Worm (Caenorhabditis elegans): Measurements from ENCODE around the gene flp-5.

Gene flp-5

DNA sequence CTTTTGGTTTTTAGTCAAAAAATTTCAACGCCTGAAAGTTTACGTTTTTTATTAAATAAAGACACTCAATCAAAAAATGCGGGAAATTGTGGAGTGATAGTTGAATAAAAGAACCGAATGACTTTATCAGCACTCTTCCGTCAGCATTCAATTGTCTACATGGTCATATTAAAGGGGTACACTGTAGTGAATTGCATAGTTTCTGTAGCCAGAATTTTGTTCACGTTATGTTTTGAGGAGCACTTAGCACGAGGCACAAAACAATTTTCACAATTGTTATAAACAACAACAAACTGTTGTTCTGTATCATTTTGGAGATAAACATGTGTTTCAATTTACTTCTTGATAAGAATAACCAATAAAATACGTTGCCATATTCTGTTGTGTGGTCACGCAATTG lies 21.0 kb downstream of the flp-5 start, which contains the start of gene D2021.4:
D2021.4 (minus strand) TSS at position 48 of the 400 bp plus-strand sequence.
- TF ChIP-seq elt-2 (tag; optimal IDR thresholded peaks at IDR 0.05): peak; percentile 31
- no peak for TF ChIP-seq pat-9 (tag; optimal IDR thresholded peaks at IDR 0.05)

DNA sequence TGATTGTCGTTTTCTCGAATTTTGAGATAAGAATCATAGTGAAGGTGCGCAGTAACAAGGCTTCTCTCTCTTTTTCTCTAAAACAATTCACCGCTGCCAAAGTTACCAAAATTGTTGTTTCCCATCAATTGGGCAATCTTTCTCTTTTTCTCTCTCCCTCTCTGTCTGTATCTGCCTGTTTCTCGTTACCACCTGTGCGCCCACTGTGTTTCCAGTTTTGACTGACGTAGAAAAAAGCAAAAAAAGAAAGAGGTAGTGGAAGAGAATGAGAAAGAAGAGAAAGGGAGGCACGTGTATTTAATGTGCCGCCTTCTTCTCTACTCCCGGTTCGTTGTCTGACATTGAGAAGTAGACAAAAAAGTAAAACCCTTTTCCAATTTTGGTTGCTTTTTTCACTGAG lies 22.0 kb downstream of the flp-5 start:
- no peak for TF ChIP-seq gmeb-2 (tag; optimal IDR thresholded peaks at IDR 0.05)
- TF ChIP-seq unc-86 (tag; optimal IDR thresholded peaks at IDR 0.05): no peak
- TF ChIP-seq ceh-2 (tag; optimal IDR thresholded peaks at IDR 0.05): no peak
- TF ChIP-seq dmd-4 (tag; optimal IDR thresholded peaks at IDR 0.05; ENCODE audit: borderline replicate concordance): no peak
- peak; percentile 14 for TF ChIP-seq ceh-31 (tag; optimal IDR thresholded peaks at IDR 0.05)
- TF ChIP-seq sox-4 (tag; optimal IDR thresholded peaks at IDR 0.05): no peak
- no peak for TF ChIP-seq eyg-1 (tag; optimal IDR thresholded peaks at IDR 0.05)
- peak; percentile 43 for TF ChIP-seq ceh-18 (tag; optimal IDR thresholded peaks at IDR 0.05)
- no peak for TF ChIP-seq ttx-3 (tag; optimal IDR thresholded peaks at IDR 0.05)

ce11 chrX:8551687-8552327 lies 23.8 kb downstream of the flp-5 start, which contains the start of gene dhhc-14:
dhhc-14 (plus strand) TSS chrX:8552277.
- TF ChIP-seq lim-6 (tag; optimal IDR thresholded peaks at IDR 0.05) (no peak), nfya-1 (tag; optimal IDR thresholded peaks at IDR 0.05) (peak; percentile 70), tbx-7 (tag; optimal IDR thresholded peaks at IDR 0.05) (peak; percentile 10), mec-3 (tag; optimal IDR thresholded peaks at IDR 0.05; ENCODE audit: borderline replicate concordance) (no peak), C08G9.2 (tag; optimal IDR thresholded peaks at IDR 0.05) (peak; percentile 1), ceh-34 (tag; optimal IDR thresholded peaks at IDR 0.05) (peak; percentile 41), ceh-31 (tag; optimal IDR thresholded peaks at IDR 0.05) (peak; percentile 77), unc-42 (tag; optimal IDR thresholded peaks at IDR 0.05) (peak; percentile 74), che-1 (tag; optimal IDR thresholded peaks at IDR 0.05) (no peak), pag-3 (tag; optimal IDR thresholded peaks at IDR 0.05; ENCODE audit: borderline replicate concordance) (no peak), lin-11 (tag; optimal IDR thresholded peaks at IDR 0.05) (no peak), pax-1 (tag; optimal IDR thresholded peaks at IDR 0.05) (peak; percentile 28), hlh-13 (GFP tag; optimal IDR thresholded peaks at IDR 0.05) (no peak), C38D4.7 (GFP tag; optimal IDR thresholded peaks at IDR 0.05) (no peak), rnt-1 (tag; optimal IDR thresholded peaks at IDR 0.05) (peak; percentile 26), ztf-16 (tag; optimal IDR thresholded peaks at IDR 0.05) (no peak), elt-2 (tag; optimal IDR thresholded peaks at IDR 0.05) (peak; percentile 47), dve-1 (tag; optimal IDR thresholded peaks at IDR 0.05) (no peak), hlh-30 (tag; optimal IDR thresholded peaks at IDR 0.05; ENCODE audit: insufficient read depth) (peak; percentile 64), pros-1 (tag; optimal IDR thresholded peaks at IDR 0.05) (no peak), ceh-24 (tag; optimal IDR thresholded peaks at IDR 0.05) (no peak), ceh-45 (GFP tag; IDR thresholded peaks at IDR 0.05) (no peak), ama-1 (optimal IDR thresholded peaks at IDR 0.05) (no peak), tbx-2 (tag; optimal IDR thresholded peaks at IDR 0.05) (peak; percentile 79), dmd-4 (tag; optimal IDR thresholded peaks at IDR 0.05; ENCODE audit: borderline replicate concordance) (no peak), unc-86 (tag; optimal IDR thresholded peaks at IDR 0.05) (no peak), gmeb-2 (tag; optimal IDR thresholded peaks at IDR 0.05) (no peak), eyg-1 (tag; optimal IDR thresholded peaks at IDR 0.05) (no peak), fax-1 (tag; optimal IDR thresholded peaks at IDR 0.05) (no peak), ttx-3 (tag; optimal IDR thresholded peaks at IDR 0.05) (no peak), ets-4 (tag; optimal IDR thresholded peaks at IDR 0.05) (no peak), sox-4 (tag; optimal IDR thresholded peaks at IDR 0.05) (no peak), odd-2 (tag; optimal IDR thresholded peaks at IDR 0.05) (no peak), unc-55 (GFP tag; optimal IDR thresholded peaks at IDR 0.05) (peak; percentile 31), pqm-1 (tag; optimal IDR thresholded peaks at IDR 0.05) (no peak), hlh-15 (tag; optimal IDR thresholded peaks at IDR 0.05) (no peak), hlh-8 (tag; optimal IDR thresholded peaks at IDR 0.05) (no peak), madf-2 (tag; optimal IDR thresholded peaks at IDR 0.05) (peak; percentile 16), K02D7.2 (tag; optimal IDR thresholded peaks at IDR 0.05) (no peak), ceh-14 (tag; optimal IDR thresholded peaks at IDR 0.05) (no peak), sox-2 (GFP tag; IDR thresholded peaks at IDR 0.05) (no peak), sdc-2 (tag; optimal IDR thresholded peaks at IDR 0.05) (peak; percentile 63), fkh-6 (tag; optimal IDR thresholded peaks at IDR 0.05) (no peak), npax-4 (tag; optimal IDR thresholded peaks at IDR 0.05) (no peak)
